Worm (Caenorhabditis elegans): ENCODE results near the gene ttbk-6.
A peak's percentile ranks its signal among the peaks of the same experiment; 100 is the strongest.
"Not testable (repeated sequence)": the region's sequence is repeated elsewhere in the genome, so short reads cannot be mapped to it uniquely, and the experiment has no call there.

The ttbk-6 gene

ce11 chrIII:5061798-5062197 is 12.7 kb upstream of the ttbk-6 start, which contains the start of gene C45G9.10:
Gene C45G9.10, minus strand, starts transcription at chrIII:5061898.
- TF ChIP-seq ceh-13 (GFP tag; optimal IDR thresholded peaks at IDR 0.05) (no peak), B0310.2 (tag; optimal IDR thresholded peaks at IDR 0.05) (no peak), ceh-36 (tag; optimal IDR thresholded peaks at IDR 0.05) (no peak), hnd-1 (tag; optimal IDR thresholded peaks at IDR 0.05) (no peak), pes-1 (GFP tag; IDR thresholded peaks at IDR 0.05) (no peak), tbx-37 (GFP tag; conservative IDR thresholded peaks at IDR 0.05) (no peak), flt-1 (GFP tag; IDR thresholded peaks at IDR 0.05) (no peak), tbx-11 (GFP tag; IDR thresholded peaks at IDR 0.05) (no peak), ama-1 (optimal IDR thresholded peaks at IDR 0.05) (no peak), F13C5.2 (tag; optimal IDR thresholded peaks at IDR 0.05) (no peak)

ce11 chrIII:5062406-5062805 is 12.1 kb upstream of the ttbk-6 start, which contains the start of gene C45G9.4:
Gene C45G9.4, plus strand, starts transcription at chrIII:5062706.
- not testable (repeated sequence) for TF ChIP-seq hmg-4 (GFP tag; optimal IDR thresholded peaks at IDR 0.05); B0310.2 (tag; optimal IDR thresholded peaks at IDR 0.05); aly-1 (tag; optimal IDR thresholded peaks at IDR 0.05)

ce11 chrIII:5068675-5069233 is 5.7 kb upstream of the ttbk-6 start, which contains the start of the genes C45G9.11 and C45G9.2:
Gene C45G9.11, minus strand, starts transcription at chrIII:5068725.
Gene C45G9.2, plus strand, starts transcription at chrIII:5069066.
- no peak for TF ChIP-seq ets-7 (tag; optimal IDR thresholded peaks at IDR 0.05)
- peak; percentile 82; the same call in 1 of the 2 replicates for TF ChIP-seq tbx-37 (GFP tag; conservative IDR thresholded peaks at IDR 0.05)
- TF ChIP-seq pes-1 (GFP tag; IDR thresholded peaks at IDR 0.05), result no peak
- TF ChIP-seq ama-1 (optimal IDR thresholded peaks at IDR 0.05), result no peak
- TF ChIP-seq hnd-1 (tag; optimal IDR thresholded peaks at IDR 0.05), result no peak
- TF ChIP-seq F13C5.2 (tag; optimal IDR thresholded peaks at IDR 0.05), result peak; percentile 59
- no peak for TF ChIP-seq ceh-36 (tag; optimal IDR thresholded peaks at IDR 0.05)
- 0 out of 2 replicates have a peak, but pooled peaks have one; percentile 21 for TF ChIP-seq flt-1 (GFP tag; IDR thresholded peaks at IDR 0.05)
- TF ChIP-seq hmg-4 (GFP tag; optimal IDR thresholded peaks at IDR 0.05), result no peak
- no peak for TF ChIP-seq ceh-13 (GFP tag; optimal IDR thresholded peaks at IDR 0.05)
- TF ChIP-seq B0310.2 (tag; optimal IDR thresholded peaks at IDR 0.05), result no peak
- no peak for TF ChIP-seq sea-1 (GFP tag; conservative IDR thresholded peaks at IDR 0.05)
- TF ChIP-seq tra-4 (tag; optimal IDR thresholded peaks at IDR 0.05), result no peak
- TF ChIP-seq aly-1 (tag; optimal IDR thresholded peaks at IDR 0.05), result no peak
- TF ChIP-seq tbx-11 (GFP tag; IDR thresholded peaks at IDR 0.05), result no peak

ce11 chrIII:5071509-5071908 is 3.0 kb upstream of the ttbk-6 start, which contains the start of gene C45G9.12:
Gene C45G9.12, minus strand, starts transcription at chrIII:5071609.
- no peak for TF ChIP-seq sea-1 (GFP tag; conservative IDR thresholded peaks at IDR 0.05)
- TF ChIP-seq tra-4 (tag; optimal IDR thresholded peaks at IDR 0.05), result no peak
- no peak for TF ChIP-seq ceh-13 (GFP tag; optimal IDR thresholded peaks at IDR 0.05)
- no peak for TF ChIP-seq scrt-1 (GFP tag; IDR thresholded peaks at IDR 0.05)
- no peak for TF ChIP-seq hnd-1 (tag; optimal IDR thresholded peaks at IDR 0.05)
- TF ChIP-seq aly-1 (tag; optimal IDR thresholded peaks at IDR 0.05), result no peak
- no peak for TF ChIP-seq hmg-4 (GFP tag; optimal IDR thresholded peaks at IDR 0.05)
- no peak for TF ChIP-seq hmbx-1 (tag; optimal IDR thresholded peaks at IDR 0.05)
- no peak for TF ChIP-seq B0310.2 (tag; optimal IDR thresholded peaks at IDR 0.05)
- no peak for TF ChIP-seq F13C5.2 (tag; optimal IDR thresholded peaks at IDR 0.05)
- TF ChIP-seq tbx-37 (GFP tag; conservative IDR thresholded peaks at IDR 0.05), result no peak
- no peak for TF ChIP-seq ceh-36 (tag; optimal IDR thresholded peaks at IDR 0.05)
- no peak for TF ChIP-seq flt-1 (GFP tag; IDR thresholded peaks at IDR 0.05)
- no peak for TF ChIP-seq pes-1 (GFP tag; IDR thresholded peaks at IDR 0.05)
- no peak for TF ChIP-seq ets-7 (tag; optimal IDR thresholded peaks at IDR 0.05)
- TF ChIP-seq tbx-11 (GFP tag; IDR thresholded peaks at IDR 0.05), result no peak
- TF ChIP-seq ama-1 (optimal IDR thresholded peaks at IDR 0.05), result no peak

ce11 chrIII:5076569-5076968 is 2.1 kb downstream of the ttbk-6 start:
- TF ChIP-seq scrt-1 (GFP tag; IDR thresholded peaks at IDR 0.05), result no peak
- TF ChIP-seq F13C5.2 (tag; optimal IDR thresholded peaks at IDR 0.05), result no peak
- no peak for TF ChIP-seq tra-4 (tag; optimal IDR thresholded peaks at IDR 0.05)
- no peak for TF ChIP-seq aly-1 (tag; optimal IDR thresholded peaks at IDR 0.05)
- TF ChIP-seq ets-7 (tag; optimal IDR thresholded peaks at IDR 0.05), result no peak
- TF ChIP-seq ceh-13 (GFP tag; optimal IDR thresholded peaks at IDR 0.05), result no peak
- TF ChIP-seq ama-1 (optimal IDR thresholded peaks at IDR 0.05), result no peak
- TF ChIP-seq sea-1 (GFP tag; conservative IDR thresholded peaks at IDR 0.05), result no peak
- TF ChIP-seq tbx-11 (GFP tag; IDR thresholded peaks at IDR 0.05), result no peak
- TF ChIP-seq hnd-1 (tag; optimal IDR thresholded peaks at IDR 0.05), result no peak
- TF ChIP-seq flt-1 (GFP tag; IDR thresholded peaks at IDR 0.05), result no peak
- TF ChIP-seq ceh-36 (tag; optimal IDR thresholded peaks at IDR 0.05), result no peak

- TF ChIP-seq scrt-1 (GFP tag; IDR thresholded peaks at IDR 0.05), result no peak
- no peak for TF ChIP-seq hmbx-1 (tag; optimal IDR thresholded peaks at IDR 0.05)
- no peak for TF ChIP-seq aly-1 (tag; optimal IDR thresholded peaks at IDR 0.05)
- no peak for TF ChIP-seq ets-7 (tag; optimal IDR thresholded peaks at IDR 0.05)
- TF ChIP-seq tbx-11 (GFP tag; IDR thresholded peaks at IDR 0.05), result no peak
- TF ChIP-seq hnd-1 (tag; optimal IDR thresholded peaks at IDR 0.05), result no peak
- no peak for TF ChIP-seq tbx-37 (GFP tag; conservative IDR thresholded peaks at IDR 0.05)
- no peak for TF ChIP-seq ceh-13 (GFP tag; optimal IDR thresholded peaks at IDR 0.05)
- no peak for TF ChIP-seq F13C5.2 (tag; optimal IDR thresholded peaks at IDR 0.05)
- no peak for TF ChIP-seq ama-1 (optimal IDR thresholded peaks at IDR 0.05)
Observed at ce11 chrIII:5077150-5077814, 2.8 kb downstream of the ttbk-6 start, which contains the start of gene alh-1. Gene alh-1, plus strand, starts transcription at chrIII:5077764.

ce11 chrIII:5078062-5078461 is 3.6 kb downstream of the ttbk-6 start:
- TF ChIP-seq tbx-37 (GFP tag; conservative IDR thresholded peaks at IDR 0.05), result no peak
